Fruit fly (Drosophila melanogaster): ENCODE data around the gene CG13912.

The CG13912 gene

DNA sequence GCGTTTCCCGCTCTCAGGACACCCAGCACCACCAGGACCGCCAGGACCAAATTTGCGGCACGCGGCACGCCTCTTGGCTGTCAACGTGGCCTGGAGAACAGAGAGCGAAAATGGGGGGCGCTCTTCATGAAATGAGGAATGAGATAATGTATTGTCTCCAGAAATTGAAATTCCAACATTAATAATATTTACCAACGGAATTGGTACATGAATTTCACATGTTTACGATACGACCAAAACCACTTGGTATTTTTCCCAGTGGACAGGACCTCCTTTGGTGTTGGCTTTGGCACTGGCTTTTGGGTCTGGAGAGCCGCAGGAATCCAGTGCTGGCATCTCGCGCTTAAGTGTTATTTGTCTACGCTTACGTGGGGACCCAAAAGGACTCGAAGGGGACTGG, 5.9 kb upstream of the CG13912 start:
- peak; percentile 18 for TF ChIP-seq fru (GFP tag; optimal IDR thresholded peaks at IDR 0.05)
- TF ChIP-seq foxo (GFP tag; optimal IDR thresholded peaks at IDR 0.05): peak in 1 of 2 experiments; percentile 31
- TF ChIP-seq HLH106 (tag; optimal IDR thresholded peaks at IDR 0.05): peak; percentile 30
- no peak for TF ChIP-seq Vsx2 (GFP tag; optimal IDR thresholded peaks at IDR 0.05; ENCODE audit: partially characterized antibody)
- TF ChIP-seq dl (GFP tag; optimal IDR thresholded peaks at IDR 0.05; ENCODE audit: insufficient read depth in 1 of 2, partially characterized antibody in 2 of 2): no peak
- peak; percentile 30 for TF ChIP-seq ey (GFP tag; optimal IDR thresholded peaks at IDR 0.05)
- no peak for TF ChIP-seq pan (optimal IDR thresholded peaks at IDR 0.05)
- peak; percentile 10 for TF ChIP-seq rgr (GFP tag; optimal IDR thresholded peaks at IDR 0.05)

- TF ChIP-seq sv (GFP tag; optimal IDR thresholded peaks at IDR 0.05): no peak
Observed at dm6 chr3L:1193123-1193844, 3.9 kb downstream of the CG13912 start, which contains the start of gene Trhn. Gene Trhn (minus strand): TSS chr3L:1193173.

DNA sequence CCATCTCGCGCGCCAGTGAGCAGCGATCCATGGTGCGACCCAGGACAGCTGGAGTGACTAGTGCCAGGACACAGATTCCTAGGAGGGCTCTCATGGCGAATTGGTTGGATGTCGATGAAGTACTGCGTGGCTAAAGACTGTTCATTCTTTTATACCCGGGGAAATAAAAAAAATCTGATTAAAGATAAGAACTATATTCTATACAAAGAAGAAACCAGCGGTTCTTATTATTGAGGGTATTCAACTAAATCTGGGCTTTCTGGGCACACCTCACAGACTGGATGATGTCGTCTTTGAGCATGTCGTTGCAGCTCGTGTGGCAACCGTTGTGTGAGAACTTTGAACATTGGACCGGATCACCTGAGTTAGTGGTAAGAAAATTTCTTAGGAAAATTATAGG, 5.8 kb downstream of the CG13912 start, which contains the start of gene LysX:
LysX (minus strand) TSS at position 101 of the 400 bp plus-strand sequence.
- TF ChIP-seq Jra (GFP tag; optimal IDR thresholded peaks at IDR 0.05) (no peak), jim (GFP tag; optimal IDR thresholded peaks at IDR 0.05) (no peak), brk (GFP tag; optimal IDR thresholded peaks at IDR 0.05) (no peak), Dif (GFP tag; optimal IDR thresholded peaks at IDR 0.05; ENCODE audit: partially characterized antibody) (no peak), dsf (GFP tag; optimal IDR thresholded peaks at IDR 0.05; ENCODE audit: borderline replicate concordance) (no peak), Hr78 (GFP tag; optimal IDR thresholded peaks at IDR 0.05) (no peak), sv (GFP tag; optimal IDR thresholded peaks at IDR 0.05) (no peak), Myc (optimal IDR thresholded peaks at IDR 0.05) (no peak), OdsH (GFP tag; optimal IDR thresholded peaks at IDR 0.05) (no peak), ey (GFP tag; optimal IDR thresholded peaks at IDR 0.05) (no peak), CG9705 (GFP tag; optimal IDR thresholded peaks at IDR 0.05) (no peak), br (GFP tag; optimal IDR thresholded peaks at IDR 0.05) (no peak)

DNA sequence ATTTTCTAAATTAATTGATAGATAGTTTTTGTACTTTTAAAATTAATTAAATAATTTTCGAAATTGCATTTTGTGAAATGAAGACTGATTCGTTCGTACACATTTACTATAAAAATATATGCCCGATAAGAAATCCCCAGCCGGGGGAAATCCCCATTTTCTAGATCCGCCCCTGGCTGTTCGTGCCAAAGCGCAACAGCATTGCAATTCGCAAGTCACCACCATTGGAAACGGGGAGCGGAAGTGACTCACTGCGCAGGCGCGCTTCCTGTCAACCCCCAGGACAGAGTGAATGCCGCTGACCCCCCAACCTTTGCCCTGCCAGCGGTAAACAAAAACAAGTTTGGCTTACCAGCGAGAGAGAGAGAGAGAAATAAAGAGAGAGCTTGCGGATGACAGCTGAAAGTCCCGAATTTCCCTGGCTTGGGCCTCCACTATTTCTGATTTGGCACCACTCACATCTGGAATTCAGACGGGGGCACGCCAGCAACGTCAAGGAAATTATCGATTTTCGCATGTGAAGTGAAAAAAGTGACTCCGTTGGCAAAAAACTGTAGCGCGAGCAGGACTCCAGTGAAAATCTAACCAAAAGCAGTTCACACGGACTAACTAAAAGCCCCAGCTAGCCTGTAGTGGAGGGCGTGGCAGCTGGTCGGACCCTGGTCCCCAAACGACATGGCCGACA, 6.6 kb downstream of the CG13912 start, which contains the start of gene Aplip1:
Aplip1 (plus strand) TSS at position 450 of the 685 bp plus-strand sequence.
- TF ChIP-seq Rel (GFP tag; optimal IDR thresholded peaks at IDR 0.05) (no peak), Rel (tag; optimal IDR thresholded peaks at IDR 0.05) (peak; percentile 72), tai (GFP tag; optimal IDR thresholded peaks at IDR 0.05) (no peak), foxo (GFP tag; optimal IDR thresholded peaks at IDR 0.05) (peak in 1 of 2 experiments; percentile 15)

dm6 chr3L:1200357-1201051, 11.1 kb downstream of the CG13912 start, which contains the start of gene mwh:
Gene mwh (plus strand): TSS chr3L:1200786.
- no peak for TF ChIP-seq h (GFP tag; optimal IDR thresholded peaks at IDR 0.05)
- no peak for TF ChIP-seq CG32264 (GFP tag; optimal IDR thresholded peaks at IDR 0.05)
- no peak for TF ChIP-seq pan (optimal IDR thresholded peaks at IDR 0.05)
- TF ChIP-seq N (GFP tag; optimal IDR thresholded peaks at IDR 0.05): no peak

- no peak for TF ChIP-seq Rel (GFP tag; optimal IDR thresholded peaks at IDR 0.05)
- no peak for TF ChIP-seq Rel (tag; optimal IDR thresholded peaks at IDR 0.05)
- no peak for TF ChIP-seq GATAd (GFP tag; optimal IDR thresholded peaks at IDR 0.05)
- TF ChIP-seq foxo (GFP tag; optimal IDR thresholded peaks at IDR 0.05): no peak
- no peak for TF ChIP-seq Hnf4 (GFP tag; optimal IDR thresholded peaks at IDR 0.05)
- no peak for TF ChIP-seq Mio (GFP tag; optimal IDR thresholded peaks at IDR 0.05)
- TF ChIP-seq Hr78 (GFP tag; optimal IDR thresholded peaks at IDR 0.05): no peak
- no peak for TF ChIP-seq pan (optimal IDR thresholded peaks at IDR 0.05)
- no peak for TF ChIP-seq jim (GFP tag; optimal IDR thresholded peaks at IDR 0.05)
- no peak for TF ChIP-seq OdsH (GFP tag; optimal IDR thresholded peaks at IDR 0.05)
- TF ChIP-seq dl (GFP tag; optimal IDR thresholded peaks at IDR 0.05; ENCODE audit: insufficient read depth in 1 of 2, partially characterized antibody in 2 of 2): no peak
- no peak for TF ChIP-seq brk (GFP tag; optimal IDR thresholded peaks at IDR 0.05)
- TF ChIP-seq Abd-B (GFP tag; optimal IDR thresholded peaks at IDR 0.05): no peak
- TF ChIP-seq ey (GFP tag; optimal IDR thresholded peaks at IDR 0.05): no peak
- no peak for TF ChIP-seq rgr (GFP tag; optimal IDR thresholded peaks at IDR 0.05)
- TF ChIP-seq sage (GFP tag; optimal IDR thresholded peaks at IDR 0.05): no peak
- TF ChIP-seq woc (GFP tag; optimal IDR thresholded peaks at IDR 0.05): no peak
- TF ChIP-seq dmrt93B (GFP tag; optimal IDR thresholded peaks at IDR 0.05): no peak
- no peak for TF ChIP-seq Dfd (GFP tag; optimal IDR thresholded peaks at IDR 0.05)
Observed at dm6 chr3L:1202588-1203195, 13.3 kb downstream of the CG13912 start, which contains the start of gene meep. Gene meep (minus strand): TSS chr3L:1203036.

Measured in whole organism, wandering third instar larva.